Fruit fly (Drosophila melanogaster): ENCODE measurements around the gene CG5516.

The CG5516 gene

dm6 chr3R:15991593-15991992 is 27.9 kb downstream of the CG5516 start:
- TF ChIP-seq kay (GFP tag; ENCODE audit: borderline replicate concordance), result peak; percentile 68
- TF ChIP-seq CG33017 (tag; optimal IDR thresholded peaks at IDR 0.05), result no peak
- TF ChIP-seq tj (GFP tag; optimal IDR thresholded peaks at IDR 0.05), result no peak
- TF ChIP-seq Hr96 (GFP tag; optimal IDR thresholded peaks at IDR 0.05), result no peak

DNA sequence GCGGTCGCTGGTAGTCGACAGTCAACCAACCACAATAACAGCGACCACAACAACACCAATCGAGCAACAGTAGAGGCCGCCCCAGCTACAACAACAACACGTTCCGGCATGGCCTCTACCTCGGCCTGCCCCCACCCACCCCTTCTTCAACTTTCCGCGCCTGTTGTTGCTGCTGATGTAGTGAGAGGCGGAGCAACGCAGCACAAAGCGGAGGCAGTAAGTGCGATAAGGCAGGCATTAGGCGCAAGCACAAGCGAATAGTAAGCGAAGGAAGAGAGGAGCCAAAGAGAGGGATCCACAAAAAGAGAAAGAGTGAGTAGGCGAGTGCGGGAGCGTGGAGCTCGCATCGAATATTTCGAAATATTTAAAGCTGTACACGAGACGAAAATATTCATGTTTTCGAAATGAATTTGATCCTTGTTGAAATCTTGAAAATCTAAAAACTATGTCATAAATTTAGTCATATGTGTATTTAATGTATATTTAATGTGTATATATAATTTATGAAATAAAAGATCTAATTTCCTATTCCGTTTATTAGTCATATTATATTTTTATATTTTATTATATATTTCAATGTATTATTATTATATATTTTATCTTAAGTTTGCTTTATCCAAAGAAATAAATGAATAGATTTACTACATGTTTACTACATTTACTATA is 29.6 kb downstream of the CG5516 start:
- TF ChIP-seq cic (GFP tag; optimal IDR thresholded peaks at IDR 0.05) (peak; percentile 83), toe (GFP tag; optimal IDR thresholded peaks at IDR 0.05) (peak; percentile 64), cnc (optimal IDR thresholded peaks at IDR 0.05) (no peak), Mnt (GFP tag; optimal IDR thresholded peaks at IDR 0.05) (peak; percentile 53), kay (GFP tag; ENCODE audit: borderline replicate concordance) (peak; percentile 82), Hr96 (GFP tag; optimal IDR thresholded peaks at IDR 0.05) (no peak), CG7101 (tag; optimal IDR thresholded peaks at IDR 0.05) (peak; percentile 37), CG12768 (GFP tag; optimal IDR thresholded peaks at IDR 0.05) (peak; percentile 46), Crg-1 (GFP tag; optimal IDR thresholded peaks at IDR 0.05) (no peak), bab1 (GFP tag; optimal IDR thresholded peaks at IDR 0.05) (peak; percentile 74), CG33017 (tag; optimal IDR thresholded peaks at IDR 0.05) (no peak), pad (GFP tag; optimal IDR thresholded peaks at IDR 0.05) (peak; percentile 16), CG7045 (GFP tag; optimal IDR thresholded peaks at IDR 0.05) (no peak), CG11617 (GFP tag; optimal IDR thresholded peaks at IDR 0.05) (no peak), Clk (GFP tag; optimal IDR thresholded peaks at IDR 0.05) (peak; percentile 62), CG14711 (tag; optimal IDR thresholded peaks at IDR 0.05) (no peak), ovo (GFP tag; optimal IDR thresholded peaks at IDR 0.05) (no peak), CG1620 (GFP tag; optimal IDR thresholded peaks at IDR 0.05) (no peak), tj (GFP tag; optimal IDR thresholded peaks at IDR 0.05) (peak; percentile 46), CG5204 (GFP tag; optimal IDR thresholded peaks at IDR 0.05) (no peak)

DNA sequence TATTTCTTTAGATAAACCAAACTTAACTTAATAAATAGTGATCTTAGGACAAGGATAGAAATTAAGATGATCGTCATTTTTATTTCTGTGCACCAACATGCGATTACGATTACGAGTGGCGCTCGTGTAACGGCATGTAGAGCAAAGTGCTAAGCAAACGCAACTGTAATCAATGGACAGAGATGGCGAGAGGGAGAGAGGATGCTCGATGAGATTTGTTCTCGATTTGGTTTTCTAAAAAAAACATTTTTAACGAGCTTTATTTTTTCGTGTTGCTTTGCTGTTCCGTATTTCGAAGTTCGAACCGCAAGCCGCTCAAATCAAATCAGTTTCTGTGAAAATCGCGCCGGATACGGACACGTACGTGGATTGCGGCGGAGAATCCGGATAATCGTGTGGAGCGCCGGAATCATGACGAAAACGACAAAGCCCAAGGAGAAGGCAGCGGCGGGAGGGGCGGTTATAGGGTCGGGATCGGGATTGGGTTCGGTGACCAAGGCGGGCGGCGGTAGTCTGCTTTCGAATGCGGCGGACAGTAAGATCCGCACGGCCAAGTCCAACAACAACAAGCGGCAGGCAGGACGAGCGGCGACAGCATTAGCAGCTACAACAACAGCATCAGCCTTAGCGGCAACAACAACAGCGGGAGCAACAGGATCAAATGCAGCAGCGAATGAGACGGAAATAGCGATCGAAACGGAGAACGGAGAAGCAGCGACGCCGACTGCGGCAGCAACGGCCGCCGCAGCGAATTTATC is 30.3 kb downstream of the CG5516 start:
- TF ChIP-seq cic (GFP tag; optimal IDR thresholded peaks at IDR 0.05) (peak; percentile 4), pad (GFP tag; optimal IDR thresholded peaks at IDR 0.05) (no peak), ovo (GFP tag; optimal IDR thresholded peaks at IDR 0.05) (peak; percentile 69)

DNA sequence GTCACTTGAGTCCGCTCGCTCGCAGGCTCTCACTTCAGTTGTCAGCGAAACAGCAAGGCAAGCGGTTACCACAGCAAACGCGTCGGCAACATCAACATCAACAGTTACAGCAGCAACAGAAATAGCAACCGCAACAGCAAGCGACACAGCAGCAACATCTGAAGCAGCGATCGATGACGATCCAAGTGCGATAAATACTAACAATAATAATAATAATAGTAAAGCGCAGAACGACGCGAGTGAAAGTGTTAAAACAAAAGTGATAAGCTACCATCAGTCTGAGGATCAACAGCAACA is 30.8 kb downstream of the CG5516 start:
- no peak for TF ChIP-seq cic (GFP tag; optimal IDR thresholded peaks at IDR 0.05)
- TF ChIP-seq tj (GFP tag; optimal IDR thresholded peaks at IDR 0.05), result peak; percentile 58
- TF ChIP-seq toe (GFP tag; optimal IDR thresholded peaks at IDR 0.05), result no peak

- no peak for TF ChIP-seq CG14711 (tag; optimal IDR thresholded peaks at IDR 0.05)
- no peak for TF ChIP-seq CG1620 (GFP tag; optimal IDR thresholded peaks at IDR 0.05)
- no peak for TF ChIP-seq cic (GFP tag; optimal IDR thresholded peaks at IDR 0.05)
- no peak for TF ChIP-seq CG7101 (tag; optimal IDR thresholded peaks at IDR 0.05)
- TF ChIP-seq CG11617 (GFP tag; optimal IDR thresholded peaks at IDR 0.05), result no peak
- no peak for TF ChIP-seq CG33017 (tag; optimal IDR thresholded peaks at IDR 0.05)
- no peak for TF ChIP-seq CG5204 (GFP tag; optimal IDR thresholded peaks at IDR 0.05)
- no peak for TF ChIP-seq pad (GFP tag; optimal IDR thresholded peaks at IDR 0.05)
- TF ChIP-seq kay (GFP tag; ENCODE audit: borderline replicate concordance), result no peak
- no peak for TF ChIP-seq toe (GFP tag; optimal IDR thresholded peaks at IDR 0.05)
Observed at dm6 chr3R:15998972-15999721, 35.5 kb downstream of the CG5516 start.

dm6 chr3R:16004015-16004414 is 40.3 kb downstream of the CG5516 start:
- TF ChIP-seq bab1 (GFP tag; optimal IDR thresholded peaks at IDR 0.05), result peak; percentile 59
- no peak for TF ChIP-seq cnc (optimal IDR thresholded peaks at IDR 0.05)
- TF ChIP-seq Crg-1 (GFP tag; optimal IDR thresholded peaks at IDR 0.05), result peak; percentile 6
- no peak for TF ChIP-seq CG14711 (tag; optimal IDR thresholded peaks at IDR 0.05)
- peak; percentile 8 for TF ChIP-seq pad (GFP tag; optimal IDR thresholded peaks at IDR 0.05)
- TF ChIP-seq cic (GFP tag; optimal IDR thresholded peaks at IDR 0.05), result no peak
- TF ChIP-seq kay (GFP tag; ENCODE audit: borderline replicate concordance), result peak; percentile 80

Measured in whole organism, adult.